Worm (Caenorhabditis elegans) whole organism, L1 larva: Measurements from ENCODE around the gene ZK666.1.

Source experiments
- egl-27 ChIP-seq, 2 experiments: fragments of 150-350 bp in 1 of 2; sonication (generic microtip); optimal IDR thresholded peaks; 3 replicates each; lab custom pipeline; 2017 to 2018; ENCODE audit warnings: missing biosample characterization in 2 of 2, missing genetic modification characterization in 2 of 2, missing genetic modification reagents in 2 of 2
- fkh-4 ChIP-seq: sonication (generic microtip); optimal IDR thresholded peaks from 2 replicates; lab custom pipeline; 2016; ENCODE audit warnings: missing compliant biosample characterization, missing genetic modification characterization, borderline replicate concordance
- pqm-1 ChIP-seq: sonication (generic microtip); optimal IDR thresholded peaks from 3 replicates; lab custom pipeline; 2017; ENCODE audit warnings: missing biosample characterization, missing genetic modification characterization
- skn-1 ChIP-seq: fragments of 150-350 bp; optimal IDR thresholded peaks from 2 replicates; lab custom pipeline; 2014; ENCODE audit warnings: missing biosample characterization, missing genetic modification characterization

- TF ChIP-seq pqm-1 (tag; lab: Kevin White, UChicago): no peak
- TF ChIP-seq fkh-4 (tag; lab: Kevin White, UChicago): no peak
- no peak for TF ChIP-seq egl-27 (tag; optimal IDR thresholded peaks at IDR 0.05; lab: Kevin White, UChicago)
- no peak for TF ChIP-seq skn-1 (tag; lab: Kevin White, UChicago)
Observed at ce11 chrII:10439976-10440375, 31.2 kb downstream of the ZK666.1 start, which contains the start of gene E04D5.4.
